Comparison of ENCODE assay signal across 2 fruit fly cellular contexts in the genomic region with DNA sequence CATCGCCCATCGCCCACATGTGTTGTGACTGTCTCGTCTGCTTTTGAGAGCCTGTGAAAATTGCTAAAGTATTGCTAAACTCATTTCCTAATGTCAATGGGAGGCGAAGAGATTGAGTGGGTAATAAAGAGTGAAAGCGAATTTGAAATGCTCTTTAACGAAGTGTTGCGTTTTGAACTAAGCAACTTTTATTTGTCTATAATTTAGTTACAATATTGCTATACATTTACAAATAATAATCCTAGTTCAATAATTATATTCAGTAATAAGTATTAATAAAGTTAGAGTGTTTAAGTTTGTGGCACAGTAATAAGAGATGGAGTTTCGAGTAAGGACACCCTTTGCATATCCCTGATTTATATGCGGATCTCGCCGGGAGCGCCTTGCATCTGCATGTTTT.
A peak's percentile ranks its signal among the peaks of the same experiment; 100 is the strongest.
TF ChIP-seq lines count a peak whose summit lies in the region.

No protein-coding gene starts in this region.

- no peak for TF ChIP-seq CTCF in whole organism, embryonic (GFP tag; optimal IDR thresholded peaks at IDR 0.05; lab: Kevin White, UChicago)

TF ChIP-seq in whole organism, embryonic, 481 proteins besides CTCF, POLR2A, EP300 and RAD21 (continues in another document):
- TF ChIP-seq CG9817 (tag; optimal IDR thresholded peaks at IDR 0.05; lab: Kevin White, UChicago) (no peak), gfzf (GFP tag; optimal IDR thresholded peaks at IDR 0.05; lab: Kevin White, UChicago) (no peak), HHEX (GFP tag; optimal IDR thresholded peaks at IDR 0.05; lab: Kevin White, UChicago) (no peak), disco-r (GFP tag; optimal IDR thresholded peaks at IDR 0.05; lab: Kevin White, UChicago) (no peak), abd-A (tag; optimal IDR thresholded peaks at IDR 0.05; lab: Kevin White, UChicago) (peak; percentile 0), CG1792 (GFP tag; optimal IDR thresholded peaks at IDR 0.05; lab: Kevin White, UChicago) (no peak), Vsx1 (GFP tag; optimal IDR thresholded peaks at IDR 0.05; lab: Kevin White, UChicago) (no peak), Sox102F (GFP tag; optimal IDR thresholded peaks at IDR 0.05; lab: Kevin White, UChicago) (peak; percentile 13), CG6854 (GFP tag; optimal IDR thresholded peaks at IDR 0.05; lab: Kevin White, UChicago) (no peak), CG8359 (GFP tag; optimal IDR thresholded peaks at IDR 0.05; lab: Kevin White, UChicago; ENCODE audit: borderline replicate concordance) (no peak), CkIIα-i1 (GFP tag; IDR thresholded peaks at IDR 0.05; lab: Robert Waterston, UW) (no peak), CG2889 (GFP tag; IDR thresholded peaks at IDR 0.05; lab: Robert Waterston, UW) (no peak), scrt (GFP tag; optimal IDR thresholded peaks at IDR 0.05; lab: Kevin White, UChicago) (peak; percentile 16), E2f2 (GFP tag; IDR thresholded peaks at IDR 0.05; lab: Robert Waterston, UW) (no peak), inv (GFP tag; IDR thresholded peaks at IDR 0.05; lab: Robert Waterston, UW; ENCODE audit: partially characterized antibody) (no peak), Nf-YA (GFP tag; IDR thresholded peaks at IDR 0.05; lab: Robert Waterston, UW) (no peak), CG12659 (GFP tag; optimal IDR thresholded peaks at IDR 0.05; lab: Kevin White, UChicago) (no peak), jumu (GFP tag; optimal IDR thresholded peaks at IDR 0.05; lab: Kevin White, UChicago) (no peak), emc (GFP tag; optimal IDR thresholded peaks at IDR 0.05; lab: Kevin White, UChicago) (no peak), CG10366 (GFP tag; IDR thresholded peaks at IDR 0.05; lab: Robert Waterston, UW) (no peak), CG9932 (GFP tag; IDR thresholded peaks at IDR 0.05; lab: Robert Waterston, UW) (no peak), Poxn (GFP tag; IDR thresholded peaks at IDR 0.05; lab: Robert Waterston, UW) (no peak), CG13424 (tag; optimal IDR thresholded peaks at IDR 0.05; lab: Kevin White, UChicago) (peak; percentile 34), CG6791 (GFP tag; IDR thresholded peaks at IDR 0.05; lab: Robert Waterston, UW; ENCODE audit: partially characterized antibody) (no peak), NC2β (GFP tag; optimal IDR thresholded peaks at IDR 0.05; lab: Kevin White, UChicago) (no peak), tgo (GFP tag; IDR thresholded peaks at IDR 0.05; lab: Robert Waterston, UW) (no peak), CG2678 (tag; optimal IDR thresholded peaks at IDR 0.05; lab: Kevin White, UChicago) (no peak), CG8089 (GFP tag; optimal IDR thresholded peaks at IDR 0.05; lab: Kevin White, UChicago) (no peak), CG2120 (GFP tag; optimal IDR thresholded peaks at IDR 0.05; lab: Kevin White, UChicago) (peak; percentile 6), Blimp-1 (GFP tag; optimal IDR thresholded peaks at IDR 0.05; lab: Kevin White, UChicago) (no peak), Rx (GFP tag; IDR thresholded peaks at IDR 0.05; lab: Robert Waterston, UW) (no peak), fd3F (GFP tag; optimal IDR thresholded peaks at IDR 0.05; lab: Kevin White, UChicago) (no peak), jing (GFP tag; optimal IDR thresholded peaks at IDR 0.05; lab: Kevin White, UChicago) (no peak), CG15269 (tag; optimal IDR thresholded peaks at IDR 0.05; lab: Kevin White, UChicago) (peak; percentile 23), cad (GFP tag; optimal IDR thresholded peaks at IDR 0.05; lab: Kevin White, UChicago) (no peak), sna (GFP tag; IDR thresholded peaks at IDR 0.05; lab: Robert Waterston, UW; ENCODE audit: partially characterized antibody) (no peak), gro (GFP tag; optimal IDR thresholded peaks at IDR 0.05; lab: Kevin White, UChicago) (no peak), amos (GFP tag; IDR thresholded peaks at IDR 0.05; lab: Robert Waterston, UW; ENCODE audit: partially characterized antibody) (no peak), ase (GFP tag; IDR thresholded peaks at IDR 0.05; lab: Robert Waterston, UW) (no peak), lola (GFP tag; optimal IDR thresholded peaks at IDR 0.05; lab: Kevin White, UChicago) (no peak), CG17186 (GFP tag; optimal IDR thresholded peaks at IDR 0.05; lab: Kevin White, UChicago) (no peak), klu (GFP tag; IDR thresholded peaks at IDR 0.05; lab: Robert Waterston, UW) (no peak), Oli (tag; optimal IDR thresholded peaks at IDR 0.05; lab: Kevin White, UChicago) (peak; percentile 10), CG12155 (GFP tag; optimal IDR thresholded peaks at IDR 0.05; lab: Kevin White, UChicago) (no peak), ken (GFP tag; IDR thresholded peaks at IDR 0.05; lab: Robert Waterston, UW) (no peak)

TF ChIP-seq in whole organism, prepupa, 60 proteins besides CTCF, POLR2A, EP300 and RAD21:
- TF ChIP-seq Ets96B (tag; optimal IDR thresholded peaks at IDR 0.05; lab: Kevin White, UChicago), result no peak
- no peak for TF ChIP-seq Sox15 (GFP tag; optimal IDR thresholded peaks at IDR 0.05; lab: Kevin White, UChicago)
- TF ChIP-seq Eip78C (GFP tag; lab: Kevin White, UChicago), result peak; percentile 22
- TF ChIP-seq CG10669 (GFP tag; optimal IDR thresholded peaks at IDR 0.05; lab: Kevin White, UChicago), result no peak
- TF ChIP-seq CG6854 (GFP tag; optimal IDR thresholded peaks at IDR 0.05; lab: Kevin White, UChicago), result no peak
- no peak for TF ChIP-seq achi (GFP tag; optimal IDR thresholded peaks at IDR 0.05; lab: Kevin White, UChicago)
- peak; percentile 41 for TF ChIP-seq svp (GFP tag; lab: Kevin White, UChicago)
- TF ChIP-seq Eip75B (GFP tag; optimal IDR thresholded peaks at IDR 0.05; lab: Kevin White, UChicago), result no peak
- no peak for TF ChIP-seq Hr38 (GFP tag; optimal IDR thresholded peaks at IDR 0.05; lab: Kevin White, UChicago)

Comparison
In these comparisons a context has a peak if more than half of its experiments do, and no peak if none do; other contexts are left out.
1. Of the 7 proteins assayed by ChIP-seq in both whole organism, embryonic and whole organism, prepupa: peak only in whole organism, embryonic: Sox102F; only in whole organism, prepupa: none; in both: none; in neither: 6.